Fruit fly (Drosophila melanogaster): ENCODE measurements around the gene CG6770.

Gene CG6770

dm6 chr2L:12026458-12027431 lies 19.2 kb downstream of the CG6770 start (continued):
- no peak for TF ChIP-seq CG12744 (GFP tag; optimal IDR thresholded peaks at IDR 0.05)
- peak; percentile 32 for TF ChIP-seq CG13296 (GFP tag; optimal IDR thresholded peaks at IDR 0.05)
- TF ChIP-seq CG6654 (GFP tag; optimal IDR thresholded peaks at IDR 0.05): peak; percentile 34
- TF ChIP-seq CG14710 (tag; optimal IDR thresholded peaks at IDR 0.05): peak; percentile 67
- TF ChIP-seq tap (tag; optimal IDR thresholded peaks at IDR 0.05): no peak
- peak; percentile 83 for TF ChIP-seq CG9437 (GFP tag; optimal IDR thresholded peaks at IDR 0.05)
- no peak for TF ChIP-seq YL-1 (GFP tag; optimal IDR thresholded peaks at IDR 0.05)
- peak; percentile 7 for TF ChIP-seq Dek (tag; optimal IDR thresholded peaks at IDR 0.05)
- peak; percentile 34 for TF ChIP-seq CG10654 (GFP tag; optimal IDR thresholded peaks at IDR 0.05)
- TF ChIP-seq CG2120 (GFP tag; optimal IDR thresholded peaks at IDR 0.05): peak; percentile 33
- peak; percentile 10 for TF ChIP-seq Bteb2 (GFP tag; optimal IDR thresholded peaks at IDR 0.05)
- TF ChIP-seq gsb-n (tag; optimal IDR thresholded peaks at IDR 0.05): no peak
- TF ChIP-seq Elba2 (GFP tag; optimal IDR thresholded peaks at IDR 0.05): no peak
- peak; percentile 24 for TF ChIP-seq Fer3 (tag; optimal IDR thresholded peaks at IDR 0.05)
- TF ChIP-seq Fer1 (GFP tag; optimal IDR thresholded peaks at IDR 0.05): no peak
- peak in 1 of 2 experiments; percentile 75 for TF ChIP-seq Hr51 (GFP tag; optimal IDR thresholded peaks at IDR 0.05)
- TF ChIP-seq CG3995 (GFP tag; optimal IDR thresholded peaks at IDR 0.05): no peak
- TF ChIP-seq schlank (tag; optimal IDR thresholded peaks at IDR 0.05): no peak
- peak; percentile 22 for TF ChIP-seq corto (GFP tag; optimal IDR thresholded peaks at IDR 0.05)
- peak; percentile 52 for TF ChIP-seq exex (tag; optimal IDR thresholded peaks at IDR 0.05)
- no peak for TF ChIP-seq Antp (GFP tag; optimal IDR thresholded peaks at IDR 0.05)
- peak; percentile 4 to 47 for TF ChIP-seq bsh (GFP tag; optimal IDR thresholded peaks at IDR 0.05)
- no peak for TF ChIP-seq CG6854 (GFP tag; optimal IDR thresholded peaks at IDR 0.05)
- peak; percentile 39; the same call in 1 of the 3 replicates for TF ChIP-seq so (GFP tag; IDR thresholded peaks at IDR 0.05)
- no peak for TF ChIP-seq peb (GFP tag; IDR thresholded peaks at IDR 0.05)
- peak; percentile 64 for TF ChIP-seq Hmr (GFP tag; optimal IDR thresholded peaks at IDR 0.05)
- TF ChIP-seq CG7987 (GFP tag; optimal IDR thresholded peaks at IDR 0.05): no peak
- TF ChIP-seq tna (GFP tag; IDR thresholded peaks at IDR 0.05; ENCODE audit: partially characterized antibody): no peak
- TF ChIP-seq CG15514 (GFP tag; optimal IDR thresholded peaks at IDR 0.05): peak; percentile 95
- 0 out of 3 replicates have a peak, but pooled peaks have one; percentile 23 for TF ChIP-seq C15 (GFP tag; IDR thresholded peaks at IDR 0.05)
- TF ChIP-seq br (optimal IDR thresholded peaks at IDR 0.05): no peak
- no peak for TF ChIP-seq Mad (GFP tag; optimal IDR thresholded peaks at IDR 0.05)
- TF ChIP-seq CG2116 (GFP tag; optimal IDR thresholded peaks at IDR 0.05): peak; percentile 30
- no peak; the same call in 1 of the 2 replicates for TF ChIP-seq esg (GFP tag; conservative IDR thresholded peaks at IDR 0.05)
- peak; percentile 83 for TF ChIP-seq Oli (tag; optimal IDR thresholded peaks at IDR 0.05)
- TF ChIP-seq fd96Cb (tag; optimal IDR thresholded peaks at IDR 0.05): peak; percentile 57
- peak; percentile 6 for TF ChIP-seq twi (tag; optimal IDR thresholded peaks at IDR 0.05)
- TF ChIP-seq CG7786 (GFP tag; optimal IDR thresholded peaks at IDR 0.05): peak; percentile 32
- TF ChIP-seq tio (GFP tag; optimal IDR thresholded peaks at IDR 0.05): peak; percentile 69
- peak in 1 of 3 experiments; percentile 75 for TF ChIP-seq lola (GFP tag; optimal IDR thresholded peaks at IDR 0.05)
- TF ChIP-seq Lim3 (GFP tag; IDR thresholded peaks at IDR 0.05): peak; percentile 35; the same call in 1 of the 2 replicates
- TF ChIP-seq CG9932 (GFP tag; IDR thresholded peaks at IDR 0.05): no peak
- peak; percentile 68 for TF ChIP-seq kni (GFP tag; optimal IDR thresholded peaks at IDR 0.05)
- peak; percentile 26 for TF ChIP-seq CG14667 (GFP tag; IDR thresholded peaks at IDR 0.05)
- TF ChIP-seq unpg (GFP tag; optimal IDR thresholded peaks at IDR 0.05): peak; percentile 47
- peak; percentile 11 for TF ChIP-seq CG6254 (GFP tag; optimal IDR thresholded peaks at IDR 0.05)
- TF ChIP-seq ems (GFP tag; optimal IDR thresholded peaks at IDR 0.05): no peak
